Worm (Caenorhabditis elegans) whole organism, L3 larva: Measurements from ENCODE around the gene F49C12.4.

ENCODE experiments used
- R02D3.7 ChIP-seq: fragments of 150-350 bp; optimal IDR thresholded peaks from 2 replicates; lab custom pipeline; 2014; ENCODE audit warnings: missing biosample characterization, missing genetic modification characterization
- ZK546.5 ChIP-seq: sonication (generic microtip); optimal IDR thresholded peaks from 2 replicates; lab custom pipeline; 2017; ENCODE audit warnings: missing biosample characterization, missing genetic modification characterization
- aly-2 ChIP-seq: fragments of 150-350 bp; optimal IDR thresholded peaks from 2 replicates; lab custom pipeline; 2014; ENCODE audit warnings: missing biosample characterization, missing genetic modification characterization
- ama-1 ChIP-seq: fragments of 150-350 bp; optimal IDR thresholded peaks from 2 replicates; lab custom pipeline; 2018
- ceh-16 ChIP-seq: sonication (generic microtip); optimal IDR thresholded peaks from 2 replicates; lab custom pipeline; 2017; ENCODE audit warnings: missing biosample characterization, missing genetic modification characterization
- ceh-28 ChIP-seq: fragments of 150-350 bp; optimal IDR thresholded peaks from 2 replicates; lab custom pipeline; 2014; ENCODE audit warnings: missing biosample characterization, missing genetic modification reagents, missing genetic modification characterization
- ceh-9 ChIP-seq: sonication (generic microtip); optimal IDR thresholded peaks from 2 replicates; lab custom pipeline; 2018; ENCODE audit warnings: missing biosample characterization, missing genetic modification characterization
- egl-27 ChIP-seq: sonication (generic microtip); optimal IDR thresholded peaks from 4 replicates; lab custom pipeline; 2017; ENCODE audit warnings: missing biosample characterization, missing genetic modification reagents, missing genetic modification characterization
- egl-5 ChIP-seq: fragments of 150-350 bp; optimal IDR thresholded peaks from 2 replicates; lab custom pipeline; 2017; ENCODE audit warnings: missing biosample characterization, missing genetic modification reagents, missing genetic modification characterization, inconsistent platforms
- elt-1 ChIP-seq: fragments of 150-350 bp; optimal IDR thresholded peaks from 2 replicates; lab custom pipeline; 2014; ENCODE audit warnings: missing biosample characterization, missing genetic modification characterization
- elt-2 ChIP-seq: sonication (generic microtip); optimal IDR thresholded peaks from 2 replicates; lab custom pipeline; 2016; ENCODE audit warnings: missing genetic modification reagents, mild to moderate bottlenecking, missing genetic modification characterization, missing compliant biosample characterization
- elt-3 ChIP-seq, 3 experiments: fragments of 150-350 bp in 1 of 3; sonication (generic microtip) in 2 of 3; optimal IDR thresholded peaks; 2 replicates in 2 of 3; 4 replicates in 1 of 3; lab custom pipeline; 2014 to 2017; ENCODE audit warnings: missing biosample characterization in 3 of 3, missing genetic modification characterization in 3 of 3
- eor-1 ChIP-seq, 2 experiments: fragments of 150-350 bp; optimal IDR thresholded peaks; 2 replicates each; lab custom pipeline; 2014 to 2018; ENCODE audit warnings: missing biosample characterization in 2 of 2, missing genetic modification characterization in 2 of 2
- fkh-10 ChIP-seq: sonication (generic microtip); optimal IDR thresholded peaks from 2 replicates; lab custom pipeline; 2017; ENCODE audit warnings: missing biosample characterization, missing genetic modification reagents, missing genetic modification characterization
- fos-1 ChIP-seq: fragments of 150-350 bp; optimal IDR thresholded peaks from 2 replicates; lab custom pipeline; 2014; ENCODE audit warnings: missing biosample characterization, missing genetic modification characterization
- hmg-11 ChIP-seq: sonication (generic microtip); optimal IDR thresholded peaks from 2 replicates; lab custom pipeline; 2016; ENCODE audit warnings: missing genetic modification characterization, missing compliant biosample characterization
- jun-1 ChIP-seq: fragments of 150-350 bp; optimal IDR thresholded peaks from 2 replicates; lab custom pipeline; 2014; ENCODE audit warnings: missing biosample characterization, missing genetic modification reagents, missing genetic modification characterization
- lsy-12 ChIP-seq: sonication (generic microtip); optimal IDR thresholded peaks from 2 replicates; lab custom pipeline; 2016; ENCODE audit warnings: mild to moderate bottlenecking, missing genetic modification characterization, missing compliant biosample characterization
- mdl-1 ChIP-seq: fragments of 150-350 bp; optimal IDR thresholded peaks from 2 replicates; lab custom pipeline; 2014; ENCODE audit warnings: missing biosample characterization, missing genetic modification characterization
- mml-1 ChIP-seq: fragments of 150-350 bp; sonication (generic microtip); optimal IDR thresholded peaks from 3 replicates; lab custom pipeline; 2014; ENCODE audit warnings: missing biosample characterization, missing genetic modification characterization
- nfya-1 ChIP-seq: sonication (generic microtip); optimal IDR thresholded peaks from 2 replicates; lab custom pipeline; 2017; ENCODE audit warnings: missing genetic modification characterization, mild to moderate bottlenecking, missing compliant biosample characterization, antibody characterized with exemption, moderate library complexity; ENCODE audit not compliant: insufficient read depth
- nhr-11 ChIP-seq: fragments of 150-350 bp; optimal IDR thresholded peaks from 2 replicates; lab custom pipeline; 2014; ENCODE audit warnings: missing biosample characterization, missing genetic modification characterization
- nhr-12 ChIP-seq: fragments of 150-350 bp; optimal IDR thresholded peaks from 2 replicates; lab custom pipeline; 2014; ENCODE audit warnings: missing biosample characterization, missing genetic modification characterization
- nhr-23 ChIP-seq: fragments of 150-350 bp; optimal IDR thresholded peaks from 2 replicates; lab custom pipeline; 2014; ENCODE audit warnings: missing biosample characterization, missing genetic modification reagents, missing genetic modification characterization
- nhr-237 ChIP-seq: fragments of 150-350 bp; optimal IDR thresholded peaks from 2 replicates; lab custom pipeline; 2014; ENCODE audit warnings: missing biosample characterization, missing genetic modification characterization
- nhr-25 ChIP-seq: sonication (generic microtip); optimal IDR thresholded peaks from 2 replicates; lab custom pipeline; 2017; ENCODE audit warnings: missing biosample characterization, missing genetic modification characterization
- nhr-43 ChIP-seq: sonication (generic microtip); optimal IDR thresholded peaks from 2 replicates; lab custom pipeline; 2016; ENCODE audit warnings: mild to moderate bottlenecking, missing genetic modification characterization, missing compliant biosample characterization; ENCODE audit not compliant: poor library complexity, severe bottlenecking
- nhr-67 ChIP-seq: fragments of 150-350 bp; optimal IDR thresholded peaks from 2 replicates; lab custom pipeline; 2014; ENCODE audit warnings: missing biosample characterization, missing genetic modification characterization
- nhr-76 ChIP-seq: fragments of 150-350 bp; sonication (generic microtip); optimal IDR thresholded peaks from 5 replicates; lab custom pipeline; 2014; ENCODE audit warnings: missing biosample characterization, missing genetic modification characterization
- pha-4 ChIP-seq: fragments of 150-350 bp; optimal IDR thresholded peaks from 2 replicates; lab custom pipeline; 2014; ENCODE audit warnings: missing biosample characterization, missing genetic modification reagents, missing genetic modification characterization
- pqm-1 ChIP-seq: fragments of 150-350 bp; optimal IDR thresholded peaks from 2 replicates; lab custom pipeline; 2017; ENCODE audit warnings: missing biosample characterization, missing genetic modification characterization, inconsistent platforms
- sea-2 ChIP-seq: fragments of 150-350 bp; sonication (generic microtip); optimal IDR thresholded peaks from 4 replicates; lab custom pipeline; 2014; ENCODE audit warnings: missing biosample characterization, missing genetic modification reagents, missing genetic modification characterization
- snpc-4 ChIP-seq: fragments of 150-350 bp; optimal IDR thresholded peaks from 2 replicates; lab custom pipeline; 2014; ENCODE audit warnings: missing biosample characterization, missing genetic modification characterization
- tbx-2 ChIP-seq: sonication (generic microtip); optimal IDR thresholded peaks from 2 replicates; lab custom pipeline; 2016; ENCODE audit warnings: mild to moderate bottlenecking, missing genetic modification characterization, missing compliant biosample characterization
- unc-39 ChIP-seq: sonication (generic microtip); optimal IDR thresholded peaks from 4 replicates; lab custom pipeline; 2017; ENCODE audit warnings: missing biosample characterization, missing genetic modification characterization
- zag-1 ChIP-seq: fragments of 150-350 bp; optimal IDR thresholded peaks from 2 replicates; lab custom pipeline; 2014; ENCODE audit warnings: missing biosample characterization, missing genetic modification characterization
- ztf-11 ChIP-seq: fragments of 150-350 bp; optimal IDR thresholded peaks from 2 replicates; lab custom pipeline; 2014; ENCODE audit warnings: missing biosample characterization, missing genetic modification characterization
- ztf-4 ChIP-seq: fragments of 150-350 bp; optimal IDR thresholded peaks from 2 replicates; lab custom pipeline; 2014; ENCODE audit warnings: missing biosample characterization, missing genetic modification characterization

The F49C12.4 gene

ce11 chrIV:9268916-9269315 lies 35.0 kb downstream of the F49C12.4 start:
- no peak for TF ChIP-seq nhr-11 (tag; lab: Kevin White, UChicago)
- no peak for TF ChIP-seq ztf-11 (tag; lab: Kevin White, UChicago)
- TF ChIP-seq jun-1 (tag; lab: Kevin White, UChicago), result no peak
- TF ChIP-seq snpc-4 (tag; lab: Kevin White, UChicago), result no peak
- no peak for TF ChIP-seq pha-4
- TF ChIP-seq nfya-1 (tag; lab: Kevin White, UChicago), result no peak
- no peak for TF ChIP-seq ceh-28 (tag; lab: Kevin White, UChicago)
- no peak for TF ChIP-seq nhr-76
- no peak for TF ChIP-seq pqm-1 (tag; lab: Kevin White, UChicago)
- no peak for TF ChIP-seq ceh-9 (tag; lab: Kevin White, UChicago)
- TF ChIP-seq eor-1 (tag; optimal IDR thresholded peaks at IDR 0.05; lab: Kevin White, UChicago), result no peak
- no peak for TF ChIP-seq mml-1 (tag; lab: Kevin White, UChicago)
- TF ChIP-seq ZK546.5, result no peak

ce11 chrIV:9267581-9267980 lies 36.3 kb downstream of the F49C12.4 start:
- no peak for TF ChIP-seq fkh-10
- peak; percentile 5 for TF ChIP-seq nhr-25

ce11 chrIV:9266464-9266863 lies 37.4 kb downstream of the F49C12.4 start, which contains the start of gene Y11D7A.19:
Y11D7A.19 (minus strand) TSS chrIV:9266564.
- no peak for TF ChIP-seq nfya-1 (tag; lab: Kevin White, UChicago)
- TF ChIP-seq eor-1 (tag; optimal IDR thresholded peaks at IDR 0.05; lab: Kevin White, UChicago), result no peak
- no peak for TF ChIP-seq ceh-9 (tag; lab: Kevin White, UChicago)
- no peak for TF ChIP-seq ZK546.5
- no peak for TF ChIP-seq zag-1
- TF ChIP-seq nhr-25, result no peak
- no peak for TF ChIP-seq egl-5

- TF ChIP-seq ceh-9 (tag; lab: Kevin White, UChicago) (no peak), mdl-1 (tag; lab: Kevin White, UChicago) (no peak), elt-1 (tag; lab: Kevin White, UChicago) (no peak), nhr-11 (tag; lab: Kevin White, UChicago) (no peak), ama-1 (no peak), nhr-67 (tag; lab: Kevin White, UChicago) (no peak), nhr-23 (tag; lab: Kevin White, UChicago) (no peak), sea-2 (no peak), egl-5 (no peak), egl-27 (no peak), nhr-12 (no peak), mml-1 (tag; lab: Kevin White, UChicago) (no peak), ceh-28 (tag; lab: Kevin White, UChicago) (no peak)
- TF ChIP-seq, all 47 proteins: peak for 0
These were observed 39.4 kb downstream of the F49C12.4 start for ce11 chrIV:9264513-9264912.

- no peak for TF ChIP-seq elt-1 (tag; lab: Kevin White, UChicago)
- TF ChIP-seq lsy-12 (tag; lab: Kevin White, UChicago), result no peak
- no peak for TF ChIP-seq fkh-10
- TF ChIP-seq nhr-25, result no peak
- TF ChIP-seq nhr-11 (tag; lab: Kevin White, UChicago), result no peak
- no peak for TF ChIP-seq hmg-11 (tag; lab: Kevin White, UChicago)
- no peak for TF ChIP-seq snpc-4 (tag; lab: Kevin White, UChicago)
- TF ChIP-seq aly-2 (tag; lab: Kevin White, UChicago), result no peak
- TF ChIP-seq ceh-16 (tag; lab: Kevin White, UChicago), result no peak
- TF ChIP-seq mdl-1 (tag; lab: Kevin White, UChicago), result no peak
- TF ChIP-seq R02D3.7, result no peak
- TF ChIP-seq jun-1 (tag; lab: Kevin White, UChicago), result no peak
- no peak for TF ChIP-seq nhr-67 (tag; lab: Kevin White, UChicago)
- no peak for TF ChIP-seq ztf-4 (tag; lab: Kevin White, UChicago)
- no peak for TF ChIP-seq unc-39
- TF ChIP-seq ama-1, result no peak
- TF ChIP-seq zag-1, result no peak
These were observed 40.0 kb downstream of the F49C12.4 start, which contains the start of gene flh-1 for ce11 chrIV:9263812-9264320. flh-1 (minus strand) TSS chrIV:9264270.

ce11 chrIV:9262295-9262694 lies 41.6 kb downstream of the F49C12.4 start:
- TF ChIP-seq snpc-4 (tag; lab: Kevin White, UChicago), result no peak
- no peak for TF ChIP-seq eor-1 (tag; optimal IDR thresholded peaks at IDR 0.05; lab: Kevin White, UChicago)
- TF ChIP-seq jun-1 (tag; lab: Kevin White, UChicago), result no peak
- no peak for TF ChIP-seq nhr-67 (tag; lab: Kevin White, UChicago)
- TF ChIP-seq ZK546.5, result no peak
- no peak for TF ChIP-seq ztf-11 (tag; lab: Kevin White, UChicago)
- no peak for TF ChIP-seq nhr-43 (tag; lab: Kevin White, UChicago)
- no peak for TF ChIP-seq tbx-2 (tag; lab: Kevin White, UChicago)
- TF ChIP-seq elt-3 (tag; optimal IDR thresholded peaks at IDR 0.05; lab: Kevin White, UChicago), result no peak
- no peak for TF ChIP-seq elt-2 (tag; lab: Kevin White, UChicago)
- TF ChIP-seq nhr-237 (tag; lab: Kevin White, UChicago), result no peak
- no peak for TF ChIP-seq fos-1 (tag; lab: Kevin White, UChicago)
